Fruit fly (Drosophila melanogaster) whole organism, embryonic: ENCODE measurements around the gene Sfp26Ad.

ENCODE experiments used
- Bteb2 ChIP-seq: fragments of 200-800 bp; sonication (Bioruptor generic); optimal IDR thresholded peaks from 2 replicates; lab custom pipeline; 2016; ENCODE audit warnings: missing biosample characterization, missing genetic modification characterization
- CG10267 ChIP-seq: fragments of 200-800 bp; sonication (Bioruptor generic); optimal IDR thresholded peaks from 2 replicates; lab custom pipeline; 2018; ENCODE audit warnings: missing biosample characterization, mild to moderate bottlenecking, missing genetic modification characterization, moderate library complexity
- CG12071 ChIP-seq: fragments of 200-800 bp; sonication (Bioruptor generic); optimal IDR thresholded peaks from 3 replicates; lab custom pipeline; 2018; ENCODE audit warnings: missing biosample characterization, mild to moderate bottlenecking, missing genetic modification characterization
- CG13296 ChIP-seq: fragments of 200-800 bp; sonication (Bioruptor generic); optimal IDR thresholded peaks from 3 replicates; lab custom pipeline; 2018; ENCODE audit warnings: missing biosample characterization, mild to moderate bottlenecking, missing genetic modification characterization
- CG17186 ChIP-seq: fragments of 200-800 bp; sonication (Bioruptor generic); optimal IDR thresholded peaks from 3 replicates; lab custom pipeline; 2017; ENCODE audit warnings: missing biosample characterization, missing genetic modification reagents, missing genetic modification characterization
- CG1832 ChIP-seq: fragments of 200-800 bp; sonication (Bioruptor generic); optimal IDR thresholded peaks from 2 replicates; lab custom pipeline; 2017; ENCODE audit warnings: missing biosample characterization, mild to moderate bottlenecking, missing genetic modification characterization, inconsistent platforms
- CG34422 ChIP-seq: fragments of 200-800 bp; sonication (Bioruptor generic); IDR thresholded peaks from 3 replicates; pipeline ENCODE4 v1.3.6; 2022; ENCODE audit warnings: missing biosample characterization, missing genetic modification characterization
- CG42726 ChIP-seq: fragments of 200-800 bp; sonication (Bioruptor generic); IDR thresholded peaks from 2 replicates; pipeline ENCODE4 v1.3.6; 2022; ENCODE audit warnings: missing biosample characterization, missing genetic modification characterization; ENCODE audit not compliant: partially characterized antibody
- CG4730 ChIP-seq: fragments of 200-800 bp; sonication (Bioruptor generic); IDR thresholded peaks from 2 replicates; pipeline ENCODE4 v1.3.6; 2022; ENCODE audit warnings: missing biosample characterization, missing genetic modification characterization
- CG7786 ChIP-seq: fragments of 200-800 bp; sonication (Bioruptor generic); optimal IDR thresholded peaks from 2 replicates; lab custom pipeline; 2016; ENCODE audit warnings: missing biosample characterization, missing genetic modification characterization
- CG7839 ChIP-seq: fragments of 200-800 bp; sonication (Bioruptor generic); optimal IDR thresholded peaks from 3 replicates; lab custom pipeline; 2018; ENCODE audit warnings: missing biosample characterization, mild to moderate bottlenecking, missing genetic modification characterization, moderate library complexity
- CG8290 ChIP-seq, 3 experiments: fragments of 200-800 bp; sonication (Bioruptor generic); optimal IDR thresholded peaks; 2 replicates each; lab custom pipeline; 2016 to 2019; ENCODE audit warnings: missing biosample characterization in 3 of 3, missing genetic modification characterization in 3 of 3, mild to moderate bottlenecking in 2 of 3, moderate library complexity in 1 of 3
- CG8478 ChIP-seq: fragments of >200 bp; optimal IDR thresholded peaks from 2 replicates; lab custom pipeline; 2018
- CG8944 ChIP-seq: fragments of 200-800 bp; sonication (Bioruptor generic); optimal IDR thresholded peaks from 3 replicates; lab custom pipeline; 2016; ENCODE audit warnings: missing biosample characterization, missing genetic modification characterization
- Chrac-16 ChIP-seq: fragments of 200-800 bp; sonication (Bioruptor generic); optimal IDR thresholded peaks from 3 replicates; lab custom pipeline; 2016; ENCODE audit warnings: missing biosample characterization, missing genetic modification characterization
- Deaf1 ChIP-seq: fragments of 200-800 bp; optimal IDR thresholded peaks from 3 replicates; lab custom pipeline; 2019; ENCODE audit warnings: missing biosample characterization, mild to moderate bottlenecking, missing genetic modification characterization, moderate library complexity
- Dek ChIP-seq: fragments of 200-800 bp; sonication (Bioruptor generic); optimal IDR thresholded peaks from 3 replicates; lab custom pipeline; 2019; ENCODE audit warnings: missing biosample characterization, mild to moderate bottlenecking, missing genetic modification characterization, moderate library complexity
- Fer1 ChIP-seq: fragments of 200-800 bp; sonication (Bioruptor generic); optimal IDR thresholded peaks from 2 replicates; lab custom pipeline; 2017; ENCODE audit warnings: missing biosample characterization, mild to moderate bottlenecking, missing genetic modification characterization
- HLH4C ChIP-seq: fragments of 200-800 bp; sonication (Bioruptor generic); IDR thresholded peaks from 3 replicates; pipeline ENCODE4 v1.3.6; 2022; ENCODE audit warnings: missing biosample characterization, missing genetic modification characterization; ENCODE audit not compliant: partially characterized antibody
- HLH54F ChIP-seq: fragments of 200-800 bp; sonication (Bioruptor generic); optimal IDR thresholded peaks from 3 replicates; lab custom pipeline; 2016; ENCODE audit warnings: missing biosample characterization, missing genetic modification characterization
- Hand ChIP-seq: fragments of 200-800 bp; sonication (Bioruptor generic); optimal IDR thresholded peaks from 2 replicates; lab custom pipeline; 2017; ENCODE audit warnings: mild to moderate bottlenecking, missing biosample characterization, missing genetic modification reagents, missing genetic modification characterization
- Hr3 ChIP-seq: fragments of 200-800 bp; sonication (Bioruptor generic); optimal IDR thresholded peaks from 3 replicates; lab custom pipeline; 2016; ENCODE audit warnings: missing biosample characterization, missing genetic modification characterization
- Lhr ChIP-seq: fragments of 200-800 bp; sonication (Bioruptor generic); optimal IDR thresholded peaks from 3 replicates; lab custom pipeline; 2017; ENCODE audit warnings: mild to moderate bottlenecking, missing biosample characterization, missing genetic modification reagents, missing genetic modification characterization
- MBD-R2 ChIP-seq: fragments of 200-800 bp; sonication (Bioruptor generic); IDR thresholded peaks from 2 replicates; pipeline ENCODE4 v1.3.6; 2022; ENCODE audit warnings: missing biosample characterization, missing genetic modification characterization
- Med ChIP-seq: fragments of 200-800 bp; sonication (Bioruptor generic); peaks from one replicate; lab custom pipeline; 2016; ENCODE audit warnings: missing biosample characterization, missing genetic modification characterization, mild to moderate bottlenecking, inconsistent platforms, moderate library complexity
- NfI ChIP-seq: fragments of 200-800 bp; sonication (Bioruptor generic); optimal IDR thresholded peaks from 3 replicates; lab custom pipeline; 2018; ENCODE audit warnings: missing biosample characterization, mild to moderate bottlenecking, missing genetic modification characterization, moderate library complexity
- Oaz ChIP-seq: fragments of 200-800 bp; sonication (Bioruptor generic); IDR thresholded peaks from 2 replicates; pipeline ENCODE4 v1.3.6; 2022; ENCODE audit warnings: missing biosample characterization, missing genetic modification characterization
- Sox102F ChIP-seq: fragments of 200-800 bp; sonication (Bioruptor generic); optimal IDR thresholded peaks from 2 replicates; lab custom pipeline; 2018; ENCODE audit warnings: missing biosample characterization, mild to moderate bottlenecking, missing genetic modification characterization, moderate library complexity
- Xbp1 ChIP-seq: fragments of 200-800 bp; sonication (Bioruptor generic); optimal IDR thresholded peaks from 3 replicates; lab custom pipeline; 2016; ENCODE audit warnings: missing biosample characterization, mild to moderate bottlenecking, missing genetic modification characterization
- abd-A ChIP-seq: fragments of 200-800 bp; sonication (Bioruptor generic); optimal IDR thresholded peaks from 3 replicates; lab custom pipeline; 2019; ENCODE audit warnings: missing biosample characterization, mild to moderate bottlenecking, missing genetic modification characterization, moderate library complexity
- aop ChIP-seq: fragments of 200-800 bp; sonication (Bioruptor generic); IDR thresholded peaks from 2 replicates; pipeline ENCODE4 v1.3.6; 2022; ENCODE audit warnings: missing biosample characterization, missing genetic modification characterization
- ash1 ChIP-seq: fragments of 200-800 bp; sonication (Bioruptor generic); optimal IDR thresholded peaks from 2 replicates; lab custom pipeline; 2018; ENCODE audit warnings: missing biosample characterization, mild to moderate bottlenecking, missing genetic modification characterization
- dati ChIP-seq: fragments of 200-800 bp; sonication (Bioruptor generic); IDR thresholded peaks from 2 replicates; pipeline ENCODE4 v1.3.6; 2022; ENCODE audit warnings: missing biosample characterization, missing genetic modification characterization
- dmrt99B ChIP-seq: fragments of 200-800 bp; sonication (Bioruptor generic); optimal IDR thresholded peaks from 2 replicates; lab custom pipeline; 2018; ENCODE audit warnings: missing biosample characterization, mild to moderate bottlenecking, missing genetic modification characterization, moderate library complexity
- dpn ChIP-seq, 2 experiments: fragments of 200-800 bp; sonication (Bioruptor generic); optimal IDR thresholded peaks; 3 replicates each; lab custom pipeline; 2016; ENCODE audit warnings: missing biosample characterization in 2 of 2, missing genetic modification characterization in 2 of 2
- dysf ChIP-seq: fragments of 200-800 bp; sonication (Bioruptor generic); IDR thresholded peaks from 3 replicates; pipeline ENCODE4 v1.3.6; 2022; ENCODE audit warnings: missing biosample characterization, missing genetic modification characterization
- emc ChIP-seq: fragments of 200-800 bp; sonication (Bioruptor generic); optimal IDR thresholded peaks from 2 replicates; lab custom pipeline; 2016; ENCODE audit warnings: missing biosample characterization, missing genetic modification characterization
- esg ChIP-seq: fragments of 200-800 bp; sonication (Bioruptor generic); conservative IDR thresholded peaks from 2 replicates; pipeline ENCODE4 v1.3.6; 2022; ENCODE audit warnings: missing biosample characterization, missing genetic modification characterization
- gem ChIP-seq: fragments of 200-800 bp; sonication (Bioruptor generic); optimal IDR thresholded peaks from 2 replicates; lab custom pipeline; 2019; ENCODE audit warnings: missing biosample characterization, mild to moderate bottlenecking, missing genetic modification characterization, moderate library complexity
- grn ChIP-seq: fragments of 200-800 bp; sonication (Bioruptor generic); optimal IDR thresholded peaks from 3 replicates; lab custom pipeline; 2017; ENCODE audit warnings: missing biosample characterization, missing genetic modification characterization
- hth ChIP-seq: fragments of >200 bp; optimal IDR thresholded peaks from 2 replicates; lab custom pipeline; 2017; ENCODE audit warnings: inconsistent platforms
- odd ChIP-seq: fragments of 200-800 bp; sonication (Bioruptor generic); optimal IDR thresholded peaks from 2 replicates; lab custom pipeline; 2017; ENCODE audit warnings: missing biosample characterization, mild to moderate bottlenecking, missing genetic modification characterization
- onecut ChIP-seq: fragments of 200-800 bp; sonication (Bioruptor generic); IDR thresholded peaks from 2 replicates; pipeline ENCODE4 v1.3.6; 2022; ENCODE audit warnings: missing biosample characterization, missing genetic modification characterization
- org-1 ChIP-seq: fragments of 200-800 bp; sonication (Bioruptor generic); optimal IDR thresholded peaks from 2 replicates; lab custom pipeline; 2017; ENCODE audit warnings: missing biosample characterization, missing genetic modification characterization
- pum ChIP-seq: fragments of 200-800 bp; sonication (Bioruptor generic); optimal IDR thresholded peaks from 2 replicates; lab custom pipeline; 2016; ENCODE audit warnings: missing biosample characterization, missing genetic modification characterization
- run ChIP-seq: fragments of 200-800 bp; sonication (Bioruptor generic); optimal IDR thresholded peaks from 3 replicates; lab custom pipeline; 2018; ENCODE audit warnings: missing biosample characterization, mild to moderate bottlenecking, missing genetic modification characterization
- sc ChIP-seq, 3 experiments: fragments of >200 bp in 2 of 3; fragments of 200-800 bp in 1 of 3; sonication (Bioruptor generic) in 1 of 3; optimal IDR thresholded peaks; 2 replicates in 2 of 3; 3 replicates in 1 of 3; lab custom pipeline; 2017; ENCODE audit warnings: mild to moderate bottlenecking in 1 of 3, missing biosample characterization in 1 of 3, missing genetic modification characterization in 1 of 3, missing genetic modification reagents in 1 of 3
- scrt ChIP-seq: fragments of 200-800 bp; sonication (Bioruptor generic); optimal IDR thresholded peaks from 2 replicates; lab custom pipeline; 2018; ENCODE audit warnings: missing biosample characterization, mild to moderate bottlenecking, missing genetic modification characterization, moderate library complexity
- sens-2 ChIP-seq: fragments of 200-800 bp; sonication (Bioruptor generic); IDR thresholded peaks from 2 replicates; pipeline ENCODE4 v1.3.6; 2022; ENCODE audit warnings: missing biosample characterization, missing genetic modification characterization
- sug ChIP-seq: fragments of 200-800 bp; optimal IDR thresholded peaks from 2 replicates; lab custom pipeline; 2019; ENCODE audit warnings: missing biosample characterization, mild to moderate bottlenecking, missing genetic modification characterization, moderate library complexity

The Sfp26Ad gene

dm6 chr2L:5979957-5980861 is 37.1 kb upstream of the Sfp26Ad start (continued):
- TF ChIP-seq Xbp1 (no peak), Hand (peak; percentile 64), esg (GFP tag; lab: Robert Waterston, UW) (no peak), CG13296 (peak; percentile 53), CG7786 (no peak), gem (tag; lab: Kevin White, UChicago) (no peak), CG34422 (GFP tag; lab: Robert Waterston, UW) (no peak), Bteb2 (GFP tag; lab: Kevin White, UChicago) (no peak), Hr3 (GFP tag; lab: Kevin White, UChicago) (no peak), NfI (GFP tag; lab: Kevin White, UChicago) (peak; percentile 4), HLH4C (GFP tag; lab: Robert Waterston, UW) (no peak), Chrac-16 (GFP tag; lab: Kevin White, UChicago) (no peak), Med (GFP tag; lab: Kevin White, UChicago) (peak; percentile 87), Sox102F (no peak), abd-A (tag; lab: Kevin White, UChicago) (peak; percentile 75), HLH54F (no peak), dati (no peak), onecut (peak; percentile 8; the same call in 1 of the 2 replicates), CG17186 (GFP tag; lab: Kevin White, UChicago) (no peak), CG7839 (peak; percentile 27), sc (optimal IDR thresholded peaks at IDR 0.05; lab: Kevin White, UChicago) (no peak), sc (GFP tag; optimal IDR thresholded peaks at IDR 0.05; lab: Kevin White, UChicago) (no peak), CG4730 (GFP tag; lab: Robert Waterston, UW) (no peak), CG8478 (lab: Kevin White, UChicago) (no peak), scrt (GFP tag; lab: Kevin White, UChicago) (peak; percentile 49), odd (peak; percentile 57), org-1 (GFP tag; lab: Kevin White, UChicago) (no peak), MBD-R2 (GFP tag; lab: Robert Waterston, UW) (no peak), Dek (tag; lab: Kevin White, UChicago) (no peak), ash1 (GFP tag; lab: Kevin White, UChicago) (peak; percentile 67), emc (GFP tag; lab: Kevin White, UChicago) (no peak), CG8944 (GFP tag; lab: Kevin White, UChicago) (no peak), aop (GFP tag; lab: Robert Waterston, UW) (no peak), Fer1 (peak; percentile 82), CG8290 (GFP tag; optimal IDR thresholded peaks at IDR 0.05; lab: Kevin White, UChicago) (no peak), CG8290 (tag; optimal IDR thresholded peaks at IDR 0.05; lab: Kevin White, UChicago) (peak in 1 of 2 experiments; percentile 70)
- TF ChIP-seq, all 482 proteins: peak for 118

dm6 chr2L:5979055-5979399 is 35.9 kb upstream of the Sfp26Ad start:
- TF ChIP-seq Oaz (GFP tag; lab: Robert Waterston, UW) (no peak), CG10267 (tag; lab: Kevin White, UChicago) (peak; percentile 42), pum (GFP tag; lab: Kevin White, UChicago) (no peak), CG1832 (GFP tag; lab: Kevin White, UChicago) (peak; percentile 46), CG12071 (GFP tag; lab: Kevin White, UChicago) (peak; percentile 7), CG42726 (no peak), dysf (GFP tag; lab: Robert Waterston, UW) (no peak), grn (GFP tag; lab: Kevin White, UChicago) (peak; percentile 49), Lhr (GFP tag; lab: Kevin White, UChicago) (no peak), sens-2 (GFP tag; lab: Robert Waterston, UW) (no peak), dpn (GFP tag; optimal IDR thresholded peaks at IDR 0.05; lab: Kevin White, UChicago) (no peak), CG13296 (no peak), hth (lab: Kevin White, UChicago) (no peak), Deaf1 (tag; lab: Kevin White, UChicago) (no peak), run (tag; lab: Kevin White, UChicago) (no peak), dmrt99B (no peak), Med (GFP tag; lab: Kevin White, UChicago) (peak; percentile 38), sug (tag; lab: Kevin White, UChicago) (peak; percentile 93)
